Fruit fly (Drosophila melanogaster) whole organism, wandering third instar larva: ENCODE data around the gene Acbp5.
A peak's percentile ranks its signal among the peaks of the same experiment; 100 is the strongest.

ENCODE experiments used
- Abd-B ChIP-seq: fragments of >200 bp; optimal IDR thresholded peaks from 2 replicates; lab custom pipeline; 2017; ENCODE audit warnings: missing biosample characterization, missing genetic modification characterization
- CG32264 ChIP-seq: fragments of 200-800 bp; sonication (Bioruptor generic); optimal IDR thresholded peaks from 2 replicates; lab custom pipeline; 2016; ENCODE audit warnings: missing biosample characterization, missing genetic modification characterization
- CrebA ChIP-seq: fragments of 200-800 bp; sonication (Bioruptor generic); optimal IDR thresholded peaks from 2 replicates; lab custom pipeline; 2016; ENCODE audit warnings: missing biosample characterization, mild to moderate bottlenecking, missing genetic modification characterization, borderline replicate concordance
- Dfd ChIP-seq: fragments of >200 bp; optimal IDR thresholded peaks from 2 replicates; lab custom pipeline; 2017; ENCODE audit warnings: missing biosample characterization, missing genetic modification characterization
- Dif ChIP-seq: fragments of 200-275, 200-300 bp; sonication (Bioruptor generic); optimal IDR thresholded peaks from 2 replicates; lab custom pipeline; 2018; ENCODE audit warnings: missing biosample characterization, missing genetic modification characterization; ENCODE audit not compliant: partially characterized antibody
- HLH106 ChIP-seq: fragments of 200-800 bp; optimal IDR thresholded peaks from 3 replicates; lab custom pipeline; 2019; ENCODE audit warnings: missing biosample characterization, mild to moderate bottlenecking, missing genetic modification characterization, moderate library complexity
- Hnf4 ChIP-seq: fragments of 200-800 bp; sonication (Bioruptor generic); optimal IDR thresholded peaks from 2 replicates; lab custom pipeline; 2016; ENCODE audit warnings: missing biosample characterization, mild to moderate bottlenecking, missing genetic modification characterization
- Hr78 ChIP-seq: fragments of >200 bp; optimal IDR thresholded peaks from 2 replicates; lab custom pipeline; 2017; ENCODE audit warnings: missing biosample characterization, missing genetic modification characterization
- Hr83 ChIP-seq: fragments of 200-300 bp; sonication (Bioruptor generic); optimal IDR thresholded peaks from 2 replicates; lab custom pipeline; 2016; ENCODE audit warnings: missing biosample characterization, mild to moderate bottlenecking, missing genetic modification characterization, moderate library complexity; ENCODE audit not compliant: poor library complexity, severe bottlenecking
- Jra ChIP-seq: sonication (Bioruptor generic); optimal IDR thresholded peaks from 2 replicates; lab custom pipeline; 2016; ENCODE audit warnings: missing biosample characterization, missing genetic modification characterization
- Mio ChIP-seq: sonication (Bioruptor generic); optimal IDR thresholded peaks from 2 replicates; lab custom pipeline; 2016; ENCODE audit warnings: missing biosample characterization, missing genetic modification characterization
- Myc ChIP-seq: fragments of >200 bp; optimal IDR thresholded peaks from 2 replicates; lab custom pipeline; 2017
- N ChIP-seq: fragments of >200 bp; optimal IDR thresholded peaks from 2 replicates; lab custom pipeline; 2018; ENCODE audit warnings: missing biosample characterization, missing external identifiers, missing genetic modification characterization
- OdsH ChIP-seq: fragments of 200-800 bp; sonication (Bioruptor generic); optimal IDR thresholded peaks from 2 replicates; lab custom pipeline; 2016; ENCODE audit warnings: missing biosample characterization, mild to moderate bottlenecking, missing genetic modification characterization
- Rel ChIP-seq, 2 experiments: fragments of 200-800 bp; sonication (Bioruptor generic) in 1 of 2; optimal IDR thresholded peaks; 2 replicates in 1 of 2; 3 replicates in 1 of 2; lab custom pipeline; 2016 to 2019; ENCODE audit warnings: mild to moderate bottlenecking in 2 of 2, missing biosample characterization in 2 of 2, missing genetic modification characterization in 2 of 2, moderate library complexity in 1 of 2
- Sp1 ChIP-seq: fragments of 200-800 bp; sonication (Bioruptor generic); optimal IDR thresholded peaks from 3 replicates; lab custom pipeline; 2019; ENCODE audit warnings: missing biosample characterization, mild to moderate bottlenecking, missing genetic modification characterization, moderate library complexity
- Vsx2 ChIP-seq: fragments of 200-300, 225-300 bp; sonication (Bioruptor generic); optimal IDR thresholded peaks from 2 replicates; lab custom pipeline; 2018; ENCODE audit warnings: missing biosample characterization, missing genetic modification characterization; ENCODE audit not compliant: partially characterized antibody
- br ChIP-seq: fragments of 200-800 bp; sonication (Bioruptor generic); optimal IDR thresholded peaks from 2 replicates; lab custom pipeline; 2016; ENCODE audit warnings: missing biosample characterization, missing genetic modification characterization
- dl ChIP-seq, 2 experiments: fragments of 175-275, 200-275 bp in 1 of 2; fragments of 200-275 bp in 1 of 2; sonication (Bioruptor generic); optimal IDR thresholded peaks; lab custom pipeline; 2018; ENCODE audit warnings: mild to moderate bottlenecking in 2 of 2, missing biosample characterization in 2 of 2, missing genetic modification characterization in 2 of 2, moderate library complexity in 2 of 2; ENCODE audit not compliant: partially characterized antibody in 2 of 2, insufficient read depth in 1 of 2
- dmrt93B ChIP-seq: fragments of 200-800 bp; sonication (Bioruptor generic); optimal IDR thresholded peaks from 2 replicates; lab custom pipeline; 2018; ENCODE audit warnings: missing biosample characterization, mild to moderate bottlenecking, missing genetic modification characterization
- dsf ChIP-seq: sonication (Bioruptor generic); optimal IDR thresholded peaks from 2 replicates; lab custom pipeline; 2016; ENCODE audit warnings: missing biosample characterization, missing genetic modification characterization, borderline replicate concordance
- ey ChIP-seq: fragments of 200-800 bp; sonication (Bioruptor generic); optimal IDR thresholded peaks from 2 replicates; lab custom pipeline; 2016; ENCODE audit warnings: missing biosample characterization, missing genetic modification characterization
- foxo ChIP-seq, 2 experiments: fragments of 200-800 bp; sonication (Bioruptor generic); optimal IDR thresholded peaks; 2 replicates in 1 of 2; 3 replicates in 1 of 2; lab custom pipeline; 2016 to 2017; ENCODE audit warnings: missing biosample characterization in 2 of 2, missing genetic modification characterization in 2 of 2
- fru ChIP-seq: fragments of 200-800 bp; sonication (Bioruptor generic); optimal IDR thresholded peaks from 3 replicates; lab custom pipeline; 2016; ENCODE audit warnings: missing biosample characterization, mild to moderate bottlenecking, missing genetic modification characterization
- h ChIP-seq: fragments of 200-800 bp; sonication (Bioruptor generic); optimal IDR thresholded peaks from 3 replicates; lab custom pipeline; 2016; ENCODE audit warnings: missing biosample characterization, mild to moderate bottlenecking, missing genetic modification characterization
- jim ChIP-seq: fragments of 175-275, 200-325 bp; sonication (Bioruptor generic); optimal IDR thresholded peaks from 2 replicates; lab custom pipeline; 2016; ENCODE audit warnings: missing biosample characterization, mild to moderate bottlenecking, missing genetic modification characterization
- lola ChIP-seq: fragments of >200 bp; optimal IDR thresholded peaks from 2 replicates; lab custom pipeline; 2017; ENCODE audit warnings: missing biosample characterization, missing genetic modification characterization
- psq ChIP-seq: fragments of 200-800 bp; sonication (Bioruptor generic); optimal IDR thresholded peaks from 3 replicates; lab custom pipeline; 2017; ENCODE audit warnings: missing biosample characterization, mild to moderate bottlenecking, missing genetic modification characterization, moderate library complexity
- rgr ChIP-seq: fragments of 200-800 bp; sonication (Bioruptor generic); optimal IDR thresholded peaks from 3 replicates; lab custom pipeline; 2016; ENCODE audit warnings: missing biosample characterization, mild to moderate bottlenecking, missing genetic modification characterization
- sage ChIP-seq: fragments of 200-800 bp; sonication (Bioruptor generic); optimal IDR thresholded peaks from 2 replicates; lab custom pipeline; 2016; ENCODE audit warnings: missing biosample characterization, mild to moderate bottlenecking, missing genetic modification characterization
- tai ChIP-seq: sonication (Bioruptor generic); optimal IDR thresholded peaks from 2 replicates; lab custom pipeline; 2016; ENCODE audit warnings: missing biosample characterization, missing genetic modification characterization
- usp ChIP-seq: fragments of >200 bp; optimal IDR thresholded peaks from 2 replicates; lab custom pipeline; 2017; ENCODE audit warnings: missing biosample characterization, missing genetic modification characterization
- woc ChIP-seq: sonication (Bioruptor generic); optimal IDR thresholded peaks from 2 replicates; lab custom pipeline; 2016; ENCODE audit warnings: missing biosample characterization, mild to moderate bottlenecking, missing genetic modification characterization

Acbp5 gene

DNA sequence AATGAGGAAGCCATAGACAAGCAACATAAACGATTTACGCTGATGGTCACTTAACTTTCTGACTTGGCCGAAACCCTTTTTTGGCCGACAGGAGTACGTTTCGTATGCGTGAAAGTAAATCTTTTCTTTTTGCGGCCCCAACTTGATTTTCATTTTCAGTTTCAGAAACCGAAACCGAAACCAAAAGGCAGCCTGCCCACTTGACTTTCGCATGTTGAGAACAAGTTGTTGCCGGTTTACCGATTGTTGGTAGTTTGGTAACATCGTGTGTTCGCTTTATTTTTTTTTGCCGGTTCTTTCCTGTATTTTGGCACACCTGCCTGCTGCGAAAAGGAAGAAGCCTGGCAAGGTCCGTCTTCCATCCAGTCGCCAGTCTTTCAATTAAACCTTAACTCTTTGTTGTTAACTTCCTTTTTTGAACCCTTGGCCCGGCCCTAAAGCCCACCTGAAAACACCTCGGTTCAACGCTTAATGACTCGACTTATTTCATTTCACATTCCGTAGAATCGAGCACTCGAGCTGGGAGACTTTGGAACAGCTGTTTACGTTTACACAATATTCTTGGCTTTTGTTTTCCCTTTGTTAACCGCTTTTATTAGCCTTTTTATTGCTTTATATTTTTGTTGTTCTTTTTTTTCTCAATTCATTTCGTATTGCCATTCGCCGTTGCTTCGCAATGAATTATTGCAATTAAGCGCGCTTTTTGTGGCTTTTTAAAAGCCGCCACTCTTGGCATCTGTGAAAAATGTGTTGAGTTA, 13.2 kb downstream of the Acbp5 start:
- TF ChIP-seq psq (GFP tag; lab: Kevin White, UChicago) (peak; percentile 74), CrebA (GFP tag; lab: Kevin White, UChicago) (peak; percentile 49), br (peak; percentile 10), rgr (GFP tag; lab: Kevin White, UChicago) (peak; percentile 25), Vsx2 (GFP tag; lab: Kevin White, UChicago) (peak; percentile 5), Hnf4 (GFP tag; lab: Kevin White, UChicago) (peak; percentile 10), tai (no peak), Sp1 (GFP tag; lab: Kevin White, UChicago) (peak; percentile 44), Rel (GFP tag; optimal IDR thresholded peaks at IDR 0.05; lab: Kevin White, UChicago) (no peak), Rel (tag; optimal IDR thresholded peaks at IDR 0.05; lab: Kevin White, UChicago) (peak; percentile 2), fru (GFP tag; lab: Kevin White, UChicago) (peak; percentile 40), Hr78 (GFP tag; lab: Kevin White, UChicago) (no peak)

- no peak for TF ChIP-seq Dfd
- no peak for TF ChIP-seq Sp1 (GFP tag; lab: Kevin White, UChicago)
- no peak for TF ChIP-seq h (GFP tag; lab: Kevin White, UChicago)
- TF ChIP-seq dsf (GFP tag; lab: Kevin White, UChicago), result no peak
- no peak for TF ChIP-seq fru (GFP tag; lab: Kevin White, UChicago)
- no peak for TF ChIP-seq psq (GFP tag; lab: Kevin White, UChicago)
- no peak for TF ChIP-seq dmrt93B (GFP tag; lab: Kevin White, UChicago)
- TF ChIP-seq OdsH (GFP tag; lab: Kevin White, UChicago), result no peak
- TF ChIP-seq foxo (GFP tag; optimal IDR thresholded peaks at IDR 0.05; lab: Kevin White, UChicago), result no peak
- TF ChIP-seq woc (GFP tag; lab: Kevin White, UChicago), result no peak
- TF ChIP-seq jim (GFP tag; lab: Kevin White, UChicago), result no peak
- no peak for TF ChIP-seq Abd-B (GFP tag; lab: Kevin White, UChicago)
- TF ChIP-seq Mio (GFP tag; lab: Kevin White, UChicago), result no peak
- no peak for TF ChIP-seq lola (GFP tag; lab: Kevin White, UChicago)
Measured at dm6 chr3L:8773713-8774112, 14.6 kb downstream of the Acbp5 start.

DNA sequence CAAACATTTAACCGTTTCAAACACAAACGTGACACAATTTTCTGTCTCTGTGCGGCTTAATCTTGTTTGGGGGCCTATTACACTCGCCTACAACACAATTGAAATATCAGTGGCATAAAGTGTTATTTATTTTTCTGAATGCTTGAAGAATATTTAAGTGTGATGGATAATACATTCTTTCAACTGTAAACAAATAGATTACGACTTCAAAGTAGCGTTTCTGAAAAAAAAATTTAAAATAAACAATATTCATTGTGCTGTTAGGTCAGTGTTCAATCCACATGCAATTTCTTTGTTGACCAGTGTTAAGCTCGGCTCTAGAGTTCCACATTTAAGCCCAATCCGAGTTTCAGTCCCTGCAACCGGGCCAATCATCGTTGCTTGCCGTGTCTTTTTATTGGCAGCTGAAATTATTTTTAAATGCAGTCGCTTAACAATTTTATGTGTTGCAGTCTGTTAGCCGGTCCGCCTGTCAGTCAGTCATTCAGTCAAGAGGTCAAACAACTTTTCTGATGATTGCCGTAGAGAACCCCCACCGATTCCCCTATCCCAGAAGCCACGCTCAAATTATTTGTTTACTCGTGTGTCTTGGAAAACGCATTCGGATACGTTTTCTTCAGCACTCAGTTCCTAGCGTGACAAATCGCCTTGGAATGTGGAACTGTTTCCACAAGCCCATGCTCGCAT, 15.2 kb downstream of the Acbp5 start:
- no peak for TF ChIP-seq Hr83 (GFP tag; lab: Kevin White, UChicago)
- TF ChIP-seq ey, result peak; percentile 10
- no peak for TF ChIP-seq Dif
- peak; percentile 20 for TF ChIP-seq fru (GFP tag; lab: Kevin White, UChicago)
- TF ChIP-seq rgr (GFP tag; lab: Kevin White, UChicago), result peak; percentile 35
- TF ChIP-seq foxo (GFP tag; optimal IDR thresholded peaks at IDR 0.05; lab: Kevin White, UChicago), result peak in 1 of 2 experiments; percentile 17
- no peak for TF ChIP-seq usp
- no peak for TF ChIP-seq Mio (GFP tag; lab: Kevin White, UChicago)
- TF ChIP-seq h (GFP tag; lab: Kevin White, UChicago), result peak; percentile 30

DNA sequence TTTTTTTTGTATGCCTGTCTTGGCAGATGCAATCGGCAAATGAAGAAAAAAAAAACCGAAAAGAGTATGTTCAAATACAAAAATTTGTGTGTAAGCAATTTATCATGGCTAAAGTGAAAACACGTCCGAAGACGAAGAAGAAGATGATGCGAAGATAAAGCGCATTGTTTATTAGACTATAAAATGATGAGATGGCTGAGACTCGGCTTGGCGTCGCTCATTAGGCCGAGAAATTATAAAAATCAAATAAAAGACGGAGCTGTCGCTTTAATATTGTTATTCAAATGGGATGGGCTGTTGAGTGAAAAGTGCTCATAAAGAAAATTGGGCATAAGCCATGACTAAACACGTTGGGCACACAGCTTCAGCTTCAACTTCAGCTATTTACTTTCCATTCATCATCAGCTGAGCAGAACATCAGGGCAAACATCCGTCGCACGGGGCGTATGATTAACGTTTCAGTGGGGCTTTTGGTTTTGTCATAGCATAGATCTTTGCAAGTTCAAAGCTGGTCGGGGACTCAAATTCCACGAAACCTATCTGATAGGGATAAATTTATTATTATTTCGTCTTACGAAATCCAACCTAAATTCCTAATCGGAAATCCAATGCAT, 17.6 kb downstream of the Acbp5 start:
- no peak for TF ChIP-seq psq (GFP tag; lab: Kevin White, UChicago)
- no peak for TF ChIP-seq foxo (GFP tag; optimal IDR thresholded peaks at IDR 0.05; lab: Kevin White, UChicago)
- no peak for TF ChIP-seq fru (GFP tag; lab: Kevin White, UChicago)
- no peak for TF ChIP-seq tai
- no peak for TF ChIP-seq Rel (GFP tag; optimal IDR thresholded peaks at IDR 0.05; lab: Kevin White, UChicago)
- TF ChIP-seq Rel (tag; optimal IDR thresholded peaks at IDR 0.05; lab: Kevin White, UChicago), result no peak
- TF ChIP-seq Dif, result no peak

- TF ChIP-seq CG32264 (GFP tag; lab: Kevin White, UChicago) (peak; percentile 13), dsf (GFP tag; lab: Kevin White, UChicago) (no peak), lola (GFP tag; lab: Kevin White, UChicago) (no peak), jim (GFP tag; lab: Kevin White, UChicago) (no peak), dmrt93B (GFP tag; lab: Kevin White, UChicago) (peak; percentile 52), foxo (GFP tag; optimal IDR thresholded peaks at IDR 0.05; lab: Kevin White, UChicago) (peak in 1 of 2 experiments; percentile 59), sage (no peak), dl (GFP tag; optimal IDR thresholded peaks at IDR 0.05; lab: Kevin White, UChicago; ENCODE audit: insufficient read depth in 1 of 2, partially characterized antibody in 2 of 2) (no peak), psq (GFP tag; lab: Kevin White, UChicago) (peak; percentile 13), fru (GFP tag; lab: Kevin White, UChicago) (peak; percentile 65), ey (peak; percentile 64), HLH106 (tag; lab: Kevin White, UChicago) (peak; percentile 56), Mio (GFP tag; lab: Kevin White, UChicago) (no peak), CrebA (GFP tag; lab: Kevin White, UChicago) (no peak), Myc (lab: Kevin White, UChicago) (no peak), rgr (GFP tag; lab: Kevin White, UChicago) (peak; percentile 45), Jra (GFP tag; lab: Kevin White, UChicago) (no peak), Hr83 (GFP tag; lab: Kevin White, UChicago) (no peak), N (GFP tag; lab: Kevin White, UChicago) (no peak), Hr78 (GFP tag; lab: Kevin White, UChicago) (no peak), OdsH (GFP tag; lab: Kevin White, UChicago) (peak; percentile 53), woc (GFP tag; lab: Kevin White, UChicago) (no peak), Sp1 (GFP tag; lab: Kevin White, UChicago) (peak; percentile 31)
Measured at dm6 chr3L:8767876-8768275, 20.5 kb downstream of the Acbp5 start.
